Worm (Caenorhabditis elegans): Measurements from ENCODE around the gene pkhm-2.

ce11 chrX:15134941-15135340 is 46.3 kb downstream of the pkhm-2 start:
- TF ChIP-seq saeg-2 (GFP tag; IDR thresholded peaks at IDR 0.05) (no peak), hmg-1.1 (GFP tag; IDR thresholded peaks at IDR 0.05) (no peak), pha-4 (GFP tag; IDR thresholded peaks at IDR 0.05) (no peak), pha-4 (tag; optimal IDR thresholded peaks at IDR 0.05) (no peak), Y105C5A.15 (GFP tag; IDR thresholded peaks at IDR 0.05) (no peak), F10B5.3 (tag; optimal IDR thresholded peaks at IDR 0.05) (no peak), fos-1 (tag; optimal IDR thresholded peaks at IDR 0.05) (no peak), jun-1 (tag; optimal IDR thresholded peaks at IDR 0.05) (no peak)
